Worm (Caenorhabditis elegans) whole organism, L1 larva: ENCODE measurements around the gene F22F7.11.

Source experiments
- mdl-1 ChIP-seq, 2 experiments: fragments of 150-350 bp; optimal IDR thresholded peaks; 2 replicates each; lab custom pipeline; 2014 to 2017; ENCODE audit warnings: missing biosample characterization in 2 of 2, missing genetic modification characterization in 2 of 2, inconsistent platforms in 1 of 2
- pag-3 ChIP-seq: sonication (generic microtip); optimal IDR thresholded peaks from 2 replicates; lab custom pipeline; 2017; ENCODE audit warnings: missing genetic modification characterization, mild to moderate bottlenecking, missing compliant biosample characterization, antibody characterized with exemption, borderline replicate concordance; ENCODE audit not compliant: insufficient read depth
- pax-3 ChIP-seq: fragments of 200-800 bp; sonication (Bioruptor generic); optimal IDR thresholded peaks from 2 replicates; lab custom pipeline; 2018; ENCODE audit warnings: mild to moderate bottlenecking, missing genetic modification characterization, moderate library complexity, missing compliant biosample characterization

- TF ChIP-seq pag-3 (tag; lab: Kevin White, UChicago) (no peak), mdl-1 (tag; optimal IDR thresholded peaks at IDR 0.05; lab: Kevin White, UChicago) (peak in 1 of 2 experiments; percentile 6), pax-3 (tag; lab: Kevin White, UChicago) (peak; percentile 89)
Observed at ce11 chrV:2126996-2127585, 7.5 kb downstream of the F22F7.11 start, which contains the start of gene ldp-1.
